Worm (Caenorhabditis elegans) whole organism, young adult: Measurements from ENCODE around the gene fbxb-13.

ENCODE experiments used
- B0019.2 ChIP-seq: fragments of 200-800 bp; sonication (Bioruptor generic); conservative IDR thresholded peaks from 2 replicates; pipeline ENCODE4 v1.3.6; 2022; ENCODE audit warnings: missing genetic modification reagents, missing genetic modification characterization, missing compliant biosample characterization
- B0336.3 ChIP-seq: fragments of 200-800 bp; sonication (Bioruptor generic); IDR thresholded peaks from 2 replicates; pipeline ENCODE4 v1.3.6; 2022; ENCODE audit warnings: missing genetic modification characterization, missing compliant biosample characterization
- C06A6.2 ChIP-seq: fragments of 200-800 bp; sonication (Bioruptor generic); conservative IDR thresholded peaks from 2 replicates; pipeline ENCODE4 v1.3.6; 2022; ENCODE audit warnings: missing genetic modification characterization, missing compliant biosample characterization
- D2030.7 ChIP-seq: fragments of 200-800 bp; sonication (Bioruptor generic); IDR thresholded peaks from 2 replicates; pipeline ENCODE4 v1.3.6; 2022; ENCODE audit warnings: missing genetic modification reagents, missing genetic modification characterization, missing compliant biosample characterization
- F10E7.11 ChIP-seq: sonication (generic microtip); optimal IDR thresholded peaks from 2 replicates; lab custom pipeline; 2017; ENCODE audit warnings: mild to moderate bottlenecking, missing genetic modification characterization, moderate library complexity, missing compliant biosample characterization
- F33H1.4 ChIP-seq: fragments of 200-800 bp; sonication (Bioruptor generic); IDR thresholded peaks from 2 replicates; pipeline ENCODE4 v1.3.6; 2022; ENCODE audit warnings: missing genetic modification reagents, missing genetic modification characterization, missing compliant biosample characterization
- F55B11.4 ChIP-seq: sonication (generic microtip); optimal IDR thresholded peaks from 2 replicates; lab custom pipeline; 2016; ENCODE audit warnings: missing compliant biosample characterization, missing genetic modification characterization, borderline replicate concordance; ENCODE audit not compliant: insufficient read depth
- F57C9.4 ChIP-seq: sonication (generic microtip); optimal IDR thresholded peaks from 2 replicates; lab custom pipeline; 2017; ENCODE audit warnings: mild to moderate bottlenecking, missing genetic modification characterization, missing compliant biosample characterization
- K12H6.12 ChIP-seq: fragments of 200-800 bp; sonication (Bioruptor generic); optimal IDR thresholded peaks from 2 replicates; lab custom pipeline; 2018; ENCODE audit warnings: mild to moderate bottlenecking, missing genetic modification characterization, missing compliant biosample characterization
- Y53F4B.3 ChIP-seq: fragments of 200-800 bp; sonication (Bioruptor generic); IDR thresholded peaks from 2 replicates; pipeline ENCODE4 v1.3.6; 2022; ENCODE audit warnings: missing genetic modification reagents, missing genetic modification characterization, missing compliant biosample characterization
- Y53G8AR.9 ChIP-seq: fragments of 200-800 bp; sonication (Bioruptor generic); conservative IDR thresholded peaks from 2 replicates; pipeline ENCODE4 v1.3.6; 2022; ENCODE audit warnings: missing genetic modification reagents, missing genetic modification characterization, missing compliant biosample characterization
- akir-1 ChIP-seq: fragments of 200-800 bp; sonication (Bioruptor generic); optimal IDR thresholded peaks from 2 replicates; lab custom pipeline; 2018; ENCODE audit warnings: mild to moderate bottlenecking, missing genetic modification characterization, moderate library complexity, missing compliant biosample characterization
- atf-7 ChIP-seq: sonication (generic microtip); optimal IDR thresholded peaks from 2 replicates; lab custom pipeline; 2017; ENCODE audit warnings: mild to moderate bottlenecking, missing genetic modification characterization, missing compliant biosample characterization
- athp-1 ChIP-seq: sonication (generic microtip); optimal IDR thresholded peaks from 2 replicates; lab custom pipeline; 2017; ENCODE audit warnings: mild to moderate bottlenecking, missing genetic modification characterization, missing compliant biosample characterization
- attf-5 ChIP-seq: fragments of 200-800 bp; sonication (Bioruptor generic); optimal IDR thresholded peaks from 2 replicates; lab custom pipeline; 2018; ENCODE audit warnings: mild to moderate bottlenecking, missing genetic modification characterization, missing compliant biosample characterization
- bed-2 ChIP-seq: fragments of 200-800 bp; sonication (Bioruptor generic); IDR thresholded peaks from 2 replicates; pipeline ENCODE4 v1.3.6; 2022; ENCODE audit warnings: missing genetic modification reagents, missing genetic modification characterization, missing compliant biosample characterization
- cebp-2 ChIP-seq: fragments of 200-800 bp; sonication (Bioruptor generic); IDR thresholded peaks from 2 replicates; pipeline ENCODE4 v1.3.6; 2022; ENCODE audit warnings: missing genetic modification characterization, missing compliant biosample characterization
- ceh-100 ChIP-seq: fragments of 200-800 bp; sonication (Bioruptor generic); IDR thresholded peaks from 2 replicates; pipeline ENCODE4 v1.3.6; 2022; ENCODE audit warnings: missing genetic modification reagents, missing genetic modification characterization, missing compliant biosample characterization
- ceh-40 ChIP-seq: fragments of 200-800 bp; sonication (Bioruptor generic); IDR thresholded peaks from 2 replicates; pipeline ENCODE4 v1.3.6; 2022; ENCODE audit warnings: missing genetic modification characterization, missing compliant biosample characterization
- ceh-91 ChIP-seq: fragments of 200-800 bp; sonication (Bioruptor generic); IDR thresholded peaks from 2 replicates; pipeline ENCODE4 v1.3.6; 2022; ENCODE audit warnings: missing genetic modification reagents, missing genetic modification characterization, missing compliant biosample characterization
- egrh-3 ChIP-seq: fragments of 200-800 bp; sonication (Bioruptor generic); IDR thresholded peaks from 2 replicates; pipeline ENCODE4 v1.3.6; 2022; ENCODE audit warnings: missing genetic modification reagents, missing genetic modification characterization, missing compliant biosample characterization
- him-1 ChIP-seq: sonication (generic microtip); optimal IDR thresholded peaks from 2 replicates; lab custom pipeline; 2016; ENCODE audit warnings: missing genotype, missing genetic modification reagents, missing genetic modification characterization, missing compliant biosample characterization
- hlh-26 ChIP-seq: fragments of 200-800 bp; sonication (Bioruptor generic); conservative IDR thresholded peaks from 2 replicates; pipeline ENCODE4 v1.3.6; 2022; ENCODE audit warnings: missing genetic modification reagents, missing genetic modification characterization, missing compliant biosample characterization
- hmg-1.2 ChIP-seq: fragments of 200-800 bp; sonication (Bioruptor generic); IDR thresholded peaks from 2 replicates; pipeline ENCODE4 v1.3.6; 2022; ENCODE audit warnings: missing genetic modification reagents, missing genetic modification characterization, missing compliant biosample characterization
- hsf-1 ChIP-seq: fragments of 200-800 bp; sonication (Bioruptor generic); IDR thresholded peaks from 2 replicates; pipeline ENCODE4 v1.3.6; 2022; ENCODE audit warnings: missing genetic modification reagents, missing genetic modification characterization, missing compliant biosample characterization
- lin-35 ChIP-seq, 3 experiments: fragments of 150-350 bp in 2 of 3; sonication (generic microtip) in 1 of 3; optimal IDR thresholded peaks; 2 replicates each; lab custom pipeline; 2014 to 2018; ENCODE audit warnings: missing biosample characterization in 3 of 3, missing genetic modification characterization in 3 of 3, missing genetic modification reagents in 3 of 3
- lin-40 ChIP-seq: sonication (generic microtip); optimal IDR thresholded peaks from 2 replicates; lab custom pipeline; 2016; ENCODE audit warnings: missing genetic modification characterization, mild to moderate bottlenecking, missing compliant biosample characterization, missing genotype, missing genetic modification reagents
- lsy-27 ChIP-seq: sonication (generic microtip); optimal IDR thresholded peaks from 2 replicates; lab custom pipeline; 2017; ENCODE audit warnings: missing genetic modification characterization, mild to moderate bottlenecking, missing compliant biosample characterization, antibody characterized with exemption, missing genotype, borderline replicate concordance; ENCODE audit not compliant: insufficient read depth
- madf-3 ChIP-seq: fragments of 200-800 bp; sonication (Bioruptor generic); IDR thresholded peaks from 2 replicates; pipeline ENCODE4 v1.3.6; 2022; ENCODE audit warnings: missing genetic modification reagents, missing genetic modification characterization, missing compliant biosample characterization
- mes-4 ChIP-seq: sonication (generic microtip); optimal IDR thresholded peaks from 2 replicates; lab custom pipeline; 2016; ENCODE audit warnings: missing genotype, missing genetic modification characterization, missing compliant biosample characterization
- nfyb-1 ChIP-seq: fragments of 200-800 bp; sonication (Bioruptor generic); IDR thresholded peaks from 2 replicates; pipeline ENCODE4 v1.3.6; 2022; ENCODE audit warnings: missing genetic modification reagents, missing genetic modification characterization, missing compliant biosample characterization
- rec-8 ChIP-seq, 2 experiments: sonication (generic microtip); optimal IDR thresholded peaks; 2 replicates each; lab custom pipeline; 2016; ENCODE audit warnings: mild to moderate bottlenecking in 2 of 2, missing genetic modification characterization in 2 of 2, missing genetic modification reagents in 2 of 2, missing genotype in 2 of 2, missing biosample characterization in 1 of 2, missing compliant biosample characterization in 1 of 2, moderate library complexity in 1 of 2
- sea-2 ChIP-seq: fragments of 200-800 bp; sonication (Bioruptor generic); IDR thresholded peaks from 2 replicates; pipeline ENCODE4 v1.3.6; 2022; ENCODE audit warnings: missing genetic modification characterization, missing compliant biosample characterization
- snpc-1.3 ChIP-seq: sonication (generic microtip); optimal IDR thresholded peaks from 2 replicates; lab custom pipeline; 2017; ENCODE audit warnings: missing genetic modification characterization, mild to moderate bottlenecking, missing compliant biosample characterization, antibody characterized with exemption, moderate library complexity, missing genotype, missing genetic modification reagents; ENCODE audit not compliant: insufficient read depth
- snpc-3.4 ChIP-seq: sonication (generic microtip); optimal IDR thresholded peaks from 2 replicates; lab custom pipeline; 2017; ENCODE audit warnings: missing genetic modification characterization, mild to moderate bottlenecking, missing compliant biosample characterization, antibody characterized with exemption, moderate library complexity, missing genotype, missing genetic modification reagents
- tbp1 ChIP-seq: fragments of 200-800 bp; sonication (Bioruptor generic); optimal IDR thresholded peaks from 2 replicates; lab custom pipeline; 2018; ENCODE audit warnings: mild to moderate bottlenecking, missing genetic modification characterization, missing compliant biosample characterization
- unc-130 ChIP-seq: sonication (generic microtip); optimal IDR thresholded peaks from 2 replicates; lab custom pipeline; 2016; ENCODE audit warnings: missing genetic modification reagents, missing genetic modification characterization, missing compliant biosample characterization
- zim-3 ChIP-seq: sonication (generic microtip); optimal IDR thresholded peaks from 2 replicates; lab custom pipeline; 2017; ENCODE audit warnings: mild to moderate bottlenecking, missing genetic modification characterization, moderate library complexity, missing compliant biosample characterization
- ztf-22 ChIP-seq: fragments of 200-800 bp; sonication (Bioruptor generic); optimal IDR thresholded peaks from 2 replicates; lab custom pipeline; 2018; ENCODE audit warnings: mild to moderate bottlenecking, missing genetic modification characterization, moderate library complexity, missing compliant biosample characterization

Gene fbxb-13

ce11 chrII:1744183-1744582 is 43.9 kb upstream of the fbxb-13 start, which contains the start of gene clec-19:
TSS of gene clec-19 (plus strand) at chrII:1744483.
- TF ChIP-seq ceh-100, result no peak
- no peak for TF ChIP-seq atf-7 (tag; lab: Kevin White, UChicago)
- TF ChIP-seq, all 124 proteins: peak for 0

ce11 chrII:1750413-1750812 is 37.7 kb upstream of the fbxb-13 start, which contains the start of the genes F36H5.13 and F36H5.8:
TSS of gene F36H5.13 (minus strand) at chrII:1750513.
TSS of gene F36H5.8 (minus strand) at chrII:1750686.
- TF ChIP-seq ceh-91 (no peak), egrh-3 (GFP tag; lab: Robert Waterston, UW) (no peak), him-1 (tag; lab: Kevin White, UChicago) (no peak), D2030.7 (GFP tag; lab: Robert Waterston, UW) (no peak)

- no peak for TF ChIP-seq snpc-3.4 (tag; lab: Kevin White, UChicago)
- no peak for TF ChIP-seq mes-4
- no peak for TF ChIP-seq ceh-91
- TF ChIP-seq ztf-22, result no peak
- TF ChIP-seq ceh-40, result no peak
- no peak for TF ChIP-seq bed-2 (GFP tag; lab: Robert Waterston, UW)
- TF ChIP-seq Y53F4B.3, result no peak
- no peak for TF ChIP-seq F33H1.4
- TF ChIP-seq madf-3 (GFP tag; lab: Robert Waterston, UW), result no peak
- no peak for TF ChIP-seq ceh-100
- no peak for TF ChIP-seq D2030.7 (GFP tag; lab: Robert Waterston, UW)
- TF ChIP-seq F10E7.11 (tag; lab: Kevin White, UChicago), result no peak
Measured at ce11 chrII:1752990-1753389, 35.1 kb upstream of the fbxb-13 start, which contains the start of gene F36H5.9. TSS of gene F36H5.9 (minus strand) at chrII:1753090.

ce11 chrII:1756072-1756471 is 32.0 kb upstream of the fbxb-13 start, which contains the start of gene F36H5.17:
TSS of gene F36H5.17 (minus strand) at chrII:1756172.
- no peak for TF ChIP-seq ceh-91
- no peak for TF ChIP-seq ceh-100
- no peak for TF ChIP-seq athp-1 (tag; lab: Kevin White, UChicago)
- TF ChIP-seq snpc-1.3 (tag; lab: Kevin White, UChicago), result no peak
- TF ChIP-seq cebp-2 (GFP tag; lab: Robert Waterston, UW), result no peak
- no peak for TF ChIP-seq tbp1 (GFP tag; lab: Kevin White, UChicago)
- TF ChIP-seq snpc-3.4 (tag; lab: Kevin White, UChicago), result no peak
- TF ChIP-seq sea-2 (GFP tag; lab: Robert Waterston, UW), result no peak

- TF ChIP-seq him-1 (tag; lab: Kevin White, UChicago) (no peak), ceh-91 (no peak), attf-5 (GFP tag; lab: Kevin White, UChicago) (no peak), B0336.3 (GFP tag; lab: Robert Waterston, UW) (no peak), lin-35 (GFP tag; optimal IDR thresholded peaks at IDR 0.05; lab: Kevin White, UChicago) (no peak), egrh-3 (GFP tag; lab: Robert Waterston, UW) (no peak), lin-40 (tag; lab: Kevin White, UChicago) (no peak), C06A6.2 (GFP tag; lab: Robert Waterston, UW) (no peak), hsf-1 (no peak), akir-1 (no peak), F57C9.4 (no peak)
Measured at ce11 chrII:1756582-1756981, 31.5 kb upstream of the fbxb-13 start, which contains the start of gene fbxb-53. TSS of gene fbxb-53 (plus strand) at chrII:1756882.

ce11 chrII:1757033-1757432 is 31.0 kb upstream of the fbxb-13 start, which contains the start of gene F36H5.10:
TSS of gene F36H5.10 (plus strand) at chrII:1757333.
- TF ChIP-seq zim-3 (tag; lab: Kevin White, UChicago) (no peak), F55B11.4 (no peak), nfyb-1 (GFP tag; lab: Robert Waterston, UW) (no peak), Y53G8AR.9 (GFP tag; lab: Robert Waterston, UW) (no peak), lsy-27 (tag; lab: Kevin White, UChicago) (no peak), B0019.2 (GFP tag; lab: Robert Waterston, UW) (no peak), unc-130 (GFP tag; lab: Kevin White, UChicago) (no peak), hmg-1.2 (GFP tag; lab: Robert Waterston, UW) (no peak), K12H6.12 (tag; lab: Kevin White, UChicago) (no peak), hlh-26 (GFP tag; lab: Robert Waterston, UW) (no peak), rec-8 (tag; optimal IDR thresholded peaks at IDR 0.05; lab: Kevin White, UChicago) (no peak)
